Fruit fly (Drosophila melanogaster) whole organism, embryonic: ENCODE measurements around the gene CG42554.

ENCODE experiments used
- B-H1 ChIP-seq: fragments of 200-800 bp; sonication (Bioruptor generic); IDR thresholded peaks from 3 replicates; pipeline ENCODE4 v1.3.6; 2022; ENCODE audit warnings: missing biosample characterization, missing genetic modification characterization
- CG10209 ChIP-seq: fragments of 200-800 bp; sonication (Bioruptor generic); optimal IDR thresholded peaks from 3 replicates; lab custom pipeline; 2017; ENCODE audit warnings: missing biosample characterization, mild to moderate bottlenecking, missing genetic modification characterization, missing genetic modification reagents
- CG10366 ChIP-seq: fragments of 200-800 bp; sonication (Bioruptor generic); IDR thresholded peaks from 2 replicates; pipeline ENCODE4 v1.3.6; 2022; ENCODE audit warnings: missing biosample characterization, missing genetic modification characterization
- CG11504 ChIP-seq: fragments of 200-800 bp; sonication (Bioruptor generic); optimal IDR thresholded peaks from 3 replicates; lab custom pipeline; 2019; ENCODE audit warnings: missing biosample characterization, mild to moderate bottlenecking, missing genetic modification characterization, moderate library complexity
- CG12236 ChIP-seq: fragments of 200-800 bp; sonication (Bioruptor generic); optimal IDR thresholded peaks from 2 replicates; lab custom pipeline; 2016; ENCODE audit warnings: missing biosample characterization, missing genetic modification characterization
- CG12391 ChIP-seq: fragments of 200-800 bp; sonication (Bioruptor generic); optimal IDR thresholded peaks from 3 replicates; lab custom pipeline; 2018; ENCODE audit warnings: missing biosample characterization, mild to moderate bottlenecking, missing genetic modification characterization, moderate library complexity
- CG12769 ChIP-seq: fragments of 200-800 bp; sonication (Bioruptor generic); optimal IDR thresholded peaks from 2 replicates; lab custom pipeline; 2019; ENCODE audit warnings: missing biosample characterization, mild to moderate bottlenecking, missing genetic modification characterization, moderate library complexity
- CG14014 ChIP-seq: fragments of 200-800 bp; sonication (Bioruptor generic); IDR thresholded peaks from 2 replicates; pipeline ENCODE4 v1.3.6; 2022; ENCODE audit warnings: missing biosample characterization, missing genetic modification characterization
- CG14050 ChIP-seq: fragments of 200-800 bp; sonication (Bioruptor generic); IDR thresholded peaks from 3 replicates; pipeline ENCODE4 v1.3.6; 2022; ENCODE audit warnings: missing biosample characterization, missing genetic modification characterization
- CG14860 ChIP-seq: fragments of 200-800 bp; sonication (Bioruptor generic); IDR thresholded peaks from 3 replicates; pipeline ENCODE4 v1.3.6; 2022; ENCODE audit warnings: missing biosample characterization, missing genetic modification characterization; ENCODE audit not compliant: partially characterized antibody
- CG15479 ChIP-seq: fragments of 200-800 bp; sonication (Bioruptor generic); optimal IDR thresholded peaks from 3 replicates; lab custom pipeline; 2019; ENCODE audit warnings: missing biosample characterization, mild to moderate bottlenecking, missing genetic modification characterization, moderate library complexity
- CG1603 ChIP-seq: fragments of 200-800 bp; sonication (Bioruptor generic); optimal IDR thresholded peaks from 2 replicates; lab custom pipeline; 2019; ENCODE audit warnings: missing biosample characterization, mild to moderate bottlenecking, missing genetic modification characterization, moderate library complexity
- CG17359 ChIP-seq: fragments of 200-800 bp; sonication (Bioruptor generic); optimal IDR thresholded peaks from 3 replicates; lab custom pipeline; 2018; ENCODE audit warnings: missing biosample characterization, mild to moderate bottlenecking, missing genetic modification characterization, moderate library complexity
- CG5245 ChIP-seq: fragments of 200-800 bp; sonication (Bioruptor generic); optimal IDR thresholded peaks from 3 replicates; lab custom pipeline; 2016; ENCODE audit warnings: missing biosample characterization, missing genetic modification characterization
- CG6272 ChIP-seq: fragments of 200-800 bp; sonication (Bioruptor generic); IDR thresholded peaks from 2 replicates; pipeline ENCODE4 v1.3.6; 2022; ENCODE audit warnings: missing biosample characterization, missing genetic modification characterization
- D ChIP-seq, 2 experiments: fragments of 200-800 bp in 1 of 2; fragments of >200 bp in 1 of 2; sonication (Bioruptor generic) in 1 of 2; optimal IDR thresholded peaks; 2 replicates in 1 of 2; 3 replicates in 1 of 2; lab custom pipeline; 2017; ENCODE audit warnings: mild to moderate bottlenecking in 1 of 2, missing biosample characterization in 1 of 2, missing genetic modification characterization in 1 of 2, missing genetic modification reagents in 1 of 2
- Doc2 ChIP-seq: fragments of 200-800 bp; sonication (Bioruptor generic); IDR thresholded peaks from 2 replicates; pipeline ENCODE4 v1.3.6; 2022; ENCODE audit warnings: missing biosample characterization, missing genetic modification characterization
- Gug ChIP-seq: fragments of 200-800 bp; sonication (Bioruptor generic); IDR thresholded peaks from 4 replicates; pipeline ENCODE4 v1.3.6; 2022; ENCODE audit warnings: missing biosample characterization, missing genetic modification characterization
- HLH3B ChIP-seq: fragments of 200-800 bp; sonication (Bioruptor generic); IDR thresholded peaks from 2 replicates; pipeline ENCODE4 v1.3.6; 2022; ENCODE audit warnings: missing biosample characterization, missing genetic modification characterization
- HLH4C ChIP-seq: fragments of 200-800 bp; sonication (Bioruptor generic); IDR thresholded peaks from 3 replicates; pipeline ENCODE4 v1.3.6; 2022; ENCODE audit warnings: missing biosample characterization, missing genetic modification characterization; ENCODE audit not compliant: partially characterized antibody
- HmgZ ChIP-seq: fragments of 200-800 bp; sonication (Bioruptor generic); optimal IDR thresholded peaks from 2 replicates; lab custom pipeline; 2018; ENCODE audit warnings: missing biosample characterization, mild to moderate bottlenecking, missing genetic modification characterization
- Nf-YC ChIP-seq: fragments of 200-800 bp; optimal IDR thresholded peaks from 3 replicates; lab custom pipeline; 2019; ENCODE audit warnings: missing biosample characterization, mild to moderate bottlenecking, missing genetic modification characterization, moderate library complexity
- Oaz ChIP-seq: fragments of 200-800 bp; sonication (Bioruptor generic); IDR thresholded peaks from 2 replicates; pipeline ENCODE4 v1.3.6; 2022; ENCODE audit warnings: missing biosample characterization, missing genetic modification characterization
- Ptx1 ChIP-seq: fragments of 200-800 bp; sonication (Bioruptor generic); IDR thresholded peaks from 2 replicates; pipeline ENCODE4 v1.3.6; 2022; ENCODE audit warnings: missing biosample characterization, missing genetic modification characterization
- Sox100B ChIP-seq: fragments of 200-800 bp; sonication (Bioruptor generic); optimal IDR thresholded peaks from 3 replicates; lab custom pipeline; 2018; ENCODE audit warnings: missing biosample characterization, mild to moderate bottlenecking, missing genetic modification characterization
- Sox102F ChIP-seq: fragments of 200-800 bp; sonication (Bioruptor generic); optimal IDR thresholded peaks from 2 replicates; lab custom pipeline; 2018; ENCODE audit warnings: missing biosample characterization, mild to moderate bottlenecking, missing genetic modification characterization, moderate library complexity
- Taf1 ChIP-seq: fragments of 200-800 bp; sonication (Bioruptor generic); IDR thresholded peaks from 2 replicates; pipeline ENCODE4 v1.3.6; 2022; ENCODE audit warnings: missing biosample characterization, missing genetic modification characterization
- Xrp1 ChIP-seq: fragments of 200-800 bp; sonication (Bioruptor generic); IDR thresholded peaks from 2 replicates; pipeline ENCODE4 v1.3.6; 2022; ENCODE audit warnings: missing biosample characterization, missing genetic modification characterization
- ab ChIP-seq: fragments of 200-800 bp; sonication (Bioruptor generic); optimal IDR thresholded peaks from 2 replicates; lab custom pipeline; 2016; ENCODE audit warnings: missing biosample characterization, missing genetic modification characterization
- chif ChIP-seq, 2 experiments: fragments of 200-800 bp; sonication (Bioruptor generic); optimal IDR thresholded peaks; 3 replicates each; lab custom pipeline; 2016; ENCODE audit warnings: missing biosample characterization in 2 of 2, missing genetic modification characterization in 2 of 2
- ci ChIP-seq: fragments of 200-800 bp; sonication (Bioruptor generic); IDR thresholded peaks from 3 replicates; pipeline ENCODE4 v1.3.6; 2022; ENCODE audit warnings: missing biosample characterization, missing genetic modification characterization
- danr ChIP-seq: fragments of 200-800 bp; sonication (Bioruptor generic); IDR thresholded peaks from 2 replicates; pipeline ENCODE4 v1.3.6; 2022; ENCODE audit warnings: missing biosample characterization, missing genetic modification characterization
- eve ChIP-seq, 2 experiments: fragments of >200 bp; optimal IDR thresholded peaks; 2 replicates each; lab custom pipeline; 2017; ENCODE audit warnings: missing biosample characterization in 2 of 2, missing genetic modification characterization in 2 of 2
- ewg ChIP-seq: fragments of 200-800 bp; sonication (Bioruptor generic); optimal IDR thresholded peaks from 3 replicates; lab custom pipeline; 2017; ENCODE audit warnings: mild to moderate bottlenecking, missing biosample characterization, missing genetic modification reagents, missing genetic modification characterization
- gce ChIP-seq: fragments of 200-800 bp; sonication (Bioruptor generic); IDR thresholded peaks from 3 replicates; pipeline ENCODE4 v1.3.6; 2022; ENCODE audit warnings: missing biosample characterization, missing genetic modification characterization
- gem ChIP-seq: fragments of 200-800 bp; sonication (Bioruptor generic); optimal IDR thresholded peaks from 2 replicates; lab custom pipeline; 2019; ENCODE audit warnings: missing biosample characterization, mild to moderate bottlenecking, missing genetic modification characterization, moderate library complexity
- hkb ChIP-seq, 2 experiments: fragments of 200-800 bp in 1 of 2; fragments of >200 bp in 1 of 2; sonication (Bioruptor generic) in 1 of 2; IDR thresholded peaks in 1 of 2; optimal IDR thresholded peaks in 1 of 2; 2 replicates each; pipeline versions ENCODE4 v1.3.6 to Lab custom; 2017 to 2022; ENCODE audit warnings: missing biosample characterization in 1 of 2, missing genetic modification characterization in 1 of 2
- ken ChIP-seq: fragments of 200-800 bp; sonication (Bioruptor generic); IDR thresholded peaks from 3 replicates; pipeline ENCODE4 v1.3.6; 2022; ENCODE audit warnings: missing biosample characterization, missing genetic modification characterization
- nerfin-2 ChIP-seq: fragments of 200-800 bp; sonication (Bioruptor generic); IDR thresholded peaks from 2 replicates; pipeline ENCODE4 v1.3.6; 2022; ENCODE audit warnings: missing biosample characterization, missing genetic modification characterization; ENCODE audit not compliant: partially characterized antibody
- otp ChIP-seq: fragments of 200-800 bp; sonication (Bioruptor generic); IDR thresholded peaks from 3 replicates; pipeline ENCODE4, ENCODE4 v1.3.6; 2022; ENCODE audit warnings: missing biosample characterization, missing genetic modification characterization
- phol ChIP-seq: fragments of 200-800 bp; sonication (Bioruptor generic); optimal IDR thresholded peaks from 3 replicates; lab custom pipeline; 2018; ENCODE audit warnings: missing biosample characterization, mild to moderate bottlenecking, missing genetic modification characterization, moderate library complexity
- row ChIP-seq: fragments of 200-800 bp; sonication (Bioruptor generic); IDR thresholded peaks from 3 replicates; pipeline ENCODE4 v1.3.6; 2022; ENCODE audit warnings: missing biosample characterization, missing genetic modification characterization
- twi ChIP-seq: fragments of 200-800 bp; optimal IDR thresholded peaks from 2 replicates; lab custom pipeline; 2019; ENCODE audit warnings: missing biosample characterization, mild to moderate bottlenecking, missing genetic modification characterization, moderate library complexity
- unpg ChIP-seq: fragments of 200-800 bp; sonication (Bioruptor generic); optimal IDR thresholded peaks from 3 replicates; lab custom pipeline; 2018; ENCODE audit warnings: missing biosample characterization, mild to moderate bottlenecking, missing genetic modification characterization, moderate library complexity
- zfh1 ChIP-seq: fragments of 200-800 bp; sonication (Bioruptor generic); IDR thresholded peaks from 3 replicates; pipeline ENCODE4 v1.3.6; 2022; ENCODE audit warnings: missing biosample characterization, missing genetic modification characterization

The CG42554 gene

DNA sequence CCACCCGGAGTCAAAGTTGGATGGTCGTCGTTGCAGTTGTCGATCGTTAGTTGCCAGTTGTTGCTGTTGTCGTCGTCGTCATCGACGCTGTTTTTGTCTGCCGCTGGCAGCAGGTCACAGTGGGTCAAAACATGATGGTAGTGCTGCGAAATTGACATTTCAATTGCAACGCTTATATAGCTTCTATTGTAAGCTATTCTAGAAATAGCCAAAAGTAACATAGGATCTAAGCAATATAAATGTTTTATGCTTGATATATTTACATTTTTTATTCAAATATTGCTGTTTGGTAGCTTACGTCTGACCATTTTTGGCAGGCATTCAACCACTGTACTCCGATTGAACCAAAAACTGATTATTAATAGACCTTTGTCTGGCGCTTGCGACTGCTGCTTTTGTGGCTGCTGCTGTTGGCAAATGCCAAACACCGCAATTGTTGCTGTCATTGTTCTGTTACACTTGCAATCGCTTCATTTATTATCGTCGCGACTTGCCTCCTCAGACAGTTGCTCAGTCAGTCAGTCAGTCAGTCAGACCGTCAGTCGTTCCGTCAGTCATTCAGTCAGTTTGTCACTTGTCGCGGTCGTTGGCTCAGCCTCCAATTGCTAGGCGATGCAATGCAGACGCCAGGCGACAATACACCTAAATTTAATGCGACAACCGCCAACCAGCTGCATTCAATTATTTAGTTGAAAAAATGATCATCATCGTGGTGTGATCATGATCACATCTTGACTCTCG lies 44.1 kb upstream of the CG42554 start (continued):
- TF ChIP-seq CG14014 (GFP tag; lab: Robert Waterston, UW): peak; percentile 57; the same call in 1 of the 2 replicates
- peak; percentile 34; the same call in 1 of the 4 replicates for TF ChIP-seq Gug (GFP tag; lab: Robert Waterston, UW)
- TF ChIP-seq Nf-YC (tag; lab: Kevin White, UChicago): peak; percentile 29
- TF ChIP-seq ab (GFP tag; lab: Kevin White, UChicago): no peak
- TF ChIP-seq CG6272 (GFP tag; lab: Robert Waterston, UW): 0 out of 2 replicates have a peak, but pooled peaks have one; percentile 19
- TF ChIP-seq unpg: peak; percentile 78
- TF ChIP-seq CG5245 (GFP tag; lab: Kevin White, UChicago): peak; percentile 16
- TF ChIP-seq twi (tag; lab: Kevin White, UChicago): peak; percentile 7
- TF ChIP-seq Doc2 (GFP tag; lab: Robert Waterston, UW): no peak
- peak; percentile 67; the same call in 2 of the 3 replicates for TF ChIP-seq zfh1 (GFP tag; lab: Robert Waterston, UW)
- peak; percentile 91 for TF ChIP-seq row (GFP tag; lab: Robert Waterston, UW)
- peak; percentile 46; the same call in 1 of the 3 replicates for TF ChIP-seq CG14860 (GFP tag; lab: Robert Waterston, UW)
- no peak for TF ChIP-seq danr

DNA sequence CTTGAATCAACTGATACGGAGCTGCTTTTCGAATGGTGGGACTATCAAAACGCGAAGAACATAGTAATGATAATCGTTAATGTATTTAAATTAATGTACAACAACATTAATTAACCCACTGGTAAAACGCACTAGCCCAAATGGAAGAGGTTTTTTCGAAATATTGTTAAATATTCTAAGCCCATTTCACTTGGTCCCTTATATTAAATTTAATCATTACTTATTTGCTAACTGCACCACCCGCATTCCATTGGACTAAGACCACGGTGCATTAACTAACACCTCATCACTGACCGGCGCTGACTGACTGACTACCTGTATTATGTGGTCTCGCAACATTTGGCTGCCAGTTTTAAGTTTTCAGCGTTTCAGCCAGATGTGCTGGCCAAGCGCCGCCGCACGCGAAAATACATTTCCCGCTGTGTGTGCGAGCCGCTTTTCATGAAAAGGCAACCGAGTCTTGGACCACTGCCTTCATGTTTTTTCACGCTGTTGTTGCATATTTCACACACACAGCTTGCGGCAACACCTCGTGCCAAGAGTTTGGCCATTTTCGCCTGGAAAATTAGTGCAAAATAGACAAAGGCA lies 41.7 kb upstream of the CG42554 start:
- TF ChIP-seq ci (GFP tag; lab: Robert Waterston, UW) (peak; percentile 46; the same call in 1 of the 3 replicates), CG10366 (GFP tag; lab: Robert Waterston, UW) (no peak), gem (peak; percentile 39), otp (GFP tag; lab: Robert Waterston, UW) (0 out of 3 replicates have a peak, but pooled peaks have one; percentile 28), Ptx1 (0 out of 2 replicates have a peak, but pooled peaks have one; percentile 10), CG11504 (tag; lab: Kevin White, UChicago) (peak; percentile 18), CG12236 (no peak), Sox100B (GFP tag; lab: Kevin White, UChicago) (peak; percentile 0), Xrp1 (GFP tag; lab: Robert Waterston, UW) (0 out of 2 replicates have a peak, but pooled peaks have one; percentile 33), D (optimal IDR thresholded peaks at IDR 0.05; lab: Kevin White, UChicago) (no peak), D (GFP tag; optimal IDR thresholded peaks at IDR 0.05; lab: Kevin White, UChicago) (no peak), CG1603 (peak; percentile 12), ken (GFP tag; lab: Robert Waterston, UW) (0 out of 3 replicates have a peak, but pooled peaks have one; percentile 38), B-H1 (GFP tag; lab: Robert Waterston, UW) (no peak), CG14050 (GFP tag; lab: Robert Waterston, UW) (no peak), Taf1 (no peak), Oaz (GFP tag; lab: Robert Waterston, UW) (0 out of 2 replicates have a peak, but pooled peaks have one; percentile 15), gce (GFP tag; lab: Robert Waterston, UW) (no peak), CG10209 (no peak), phol (peak; percentile 20), CG17359 (tag; lab: Kevin White, UChicago) (peak; percentile 11), HLH3B (0 out of 2 replicates have a peak, but pooled peaks have one; percentile 30), CG12769 (tag; lab: Kevin White, UChicago) (peak; percentile 13), row (GFP tag; lab: Robert Waterston, UW) (peak; percentile 23; the same call in 1 of the 3 replicates), CG15479 (GFP tag; lab: Kevin White, UChicago) (peak; percentile 51), CG12391 (peak; percentile 2), HLH4C (no peak), nerfin-2 (GFP tag; lab: Robert Waterston, UW) (0 out of 2 replicates have a peak, but pooled peaks have one; percentile 14), HmgZ (tag; lab: Kevin White, UChicago) (no peak), ewg (GFP tag; lab: Kevin White, UChicago) (no peak), hkb (optimal IDR thresholded peaks at IDR 0.05; lab: Kevin White, UChicago) (no peak), hkb (GFP tag; IDR thresholded peaks at IDR 0.05; lab: Robert Waterston, UW) (no peak), eve (GFP tag; optimal IDR thresholded peaks at IDR 0.05; lab: Kevin White, UChicago) (peak in 1 of 2 experiments; percentile 56), chif (GFP tag; optimal IDR thresholded peaks at IDR 0.05; lab: Kevin White, UChicago) (peak in 1 of 2 experiments; percentile 4), Sox102F (GFP tag; lab: Kevin White, UChicago) (peak; percentile 16)
